Fruit fly (Drosophila melanogaster) whole organism, wandering third instar larva: ENCODE results near the gene Rox8.
A peak's percentile ranks its signal among the peaks of the same experiment; 100 is the strongest.

Experiments
- Abd-B ChIP-seq: fragments of >200 bp; optimal IDR thresholded peaks from 2 replicates; lab custom pipeline; 2017; ENCODE audit warnings: missing biosample characterization, missing genetic modification characterization
- CG32264 ChIP-seq: fragments of 200-800 bp; sonication (Bioruptor generic); optimal IDR thresholded peaks from 2 replicates; lab custom pipeline; 2016; ENCODE audit warnings: missing biosample characterization, missing genetic modification characterization
- CG9705 ChIP-seq: fragments of 200-800 bp; sonication (Bioruptor generic); optimal IDR thresholded peaks from 2 replicates; lab custom pipeline; 2018; ENCODE audit warnings: missing biosample characterization, mild to moderate bottlenecking, missing genetic modification characterization
- CrebA ChIP-seq: fragments of 200-800 bp; sonication (Bioruptor generic); optimal IDR thresholded peaks from 2 replicates; lab custom pipeline; 2016; ENCODE audit warnings: missing biosample characterization, mild to moderate bottlenecking, missing genetic modification characterization, borderline replicate concordance
- Dfd ChIP-seq: fragments of >200 bp; optimal IDR thresholded peaks from 2 replicates; lab custom pipeline; 2017; ENCODE audit warnings: missing biosample characterization, missing genetic modification characterization
- Dif ChIP-seq: fragments of 200-275, 200-300 bp; sonication (Bioruptor generic); optimal IDR thresholded peaks from 2 replicates; lab custom pipeline; 2018; ENCODE audit warnings: missing biosample characterization, missing genetic modification characterization; ENCODE audit not compliant: partially characterized antibody
- GATAd ChIP-seq: sonication (Bioruptor generic); optimal IDR thresholded peaks from 2 replicates; lab custom pipeline; 2016; ENCODE audit warnings: missing biosample characterization, missing genetic modification characterization
- Hnf4 ChIP-seq: fragments of 200-800 bp; sonication (Bioruptor generic); optimal IDR thresholded peaks from 2 replicates; lab custom pipeline; 2016; ENCODE audit warnings: missing biosample characterization, mild to moderate bottlenecking, missing genetic modification characterization
- Hr83 ChIP-seq: fragments of 200-300 bp; sonication (Bioruptor generic); optimal IDR thresholded peaks from 2 replicates; lab custom pipeline; 2016; ENCODE audit warnings: missing biosample characterization, mild to moderate bottlenecking, missing genetic modification characterization, moderate library complexity; ENCODE audit not compliant: poor library complexity, severe bottlenecking
- Jra ChIP-seq: sonication (Bioruptor generic); optimal IDR thresholded peaks from 2 replicates; lab custom pipeline; 2016; ENCODE audit warnings: missing biosample characterization, missing genetic modification characterization
- Mio ChIP-seq: sonication (Bioruptor generic); optimal IDR thresholded peaks from 2 replicates; lab custom pipeline; 2016; ENCODE audit warnings: missing biosample characterization, missing genetic modification characterization
- Myc ChIP-seq: fragments of >200 bp; optimal IDR thresholded peaks from 2 replicates; lab custom pipeline; 2017
- N ChIP-seq: fragments of >200 bp; optimal IDR thresholded peaks from 2 replicates; lab custom pipeline; 2018; ENCODE audit warnings: missing biosample characterization, missing external identifiers, missing genetic modification characterization
- OdsH ChIP-seq: fragments of 200-800 bp; sonication (Bioruptor generic); optimal IDR thresholded peaks from 2 replicates; lab custom pipeline; 2016; ENCODE audit warnings: missing biosample characterization, mild to moderate bottlenecking, missing genetic modification characterization
- Rel ChIP-seq, 2 experiments: fragments of 200-800 bp; sonication (Bioruptor generic) in 1 of 2; optimal IDR thresholded peaks; 2 replicates in 1 of 2; 3 replicates in 1 of 2; lab custom pipeline; 2016 to 2019; ENCODE audit warnings: mild to moderate bottlenecking in 2 of 2, missing biosample characterization in 2 of 2, missing genetic modification characterization in 2 of 2, moderate library complexity in 1 of 2
- Sp1 ChIP-seq: fragments of 200-800 bp; sonication (Bioruptor generic); optimal IDR thresholded peaks from 3 replicates; lab custom pipeline; 2019; ENCODE audit warnings: missing biosample characterization, mild to moderate bottlenecking, missing genetic modification characterization, moderate library complexity
- Vsx2 ChIP-seq: fragments of 200-300, 225-300 bp; sonication (Bioruptor generic); optimal IDR thresholded peaks from 2 replicates; lab custom pipeline; 2018; ENCODE audit warnings: missing biosample characterization, missing genetic modification characterization; ENCODE audit not compliant: partially characterized antibody
- br ChIP-seq: fragments of 200-800 bp; sonication (Bioruptor generic); optimal IDR thresholded peaks from 2 replicates; lab custom pipeline; 2016; ENCODE audit warnings: missing biosample characterization, missing genetic modification characterization
- brk ChIP-seq: fragments of 200-800 bp; sonication (Bioruptor generic); optimal IDR thresholded peaks from 2 replicates; lab custom pipeline; 2016; ENCODE audit warnings: missing biosample characterization, mild to moderate bottlenecking, missing genetic modification characterization
- dl ChIP-seq, 2 experiments: fragments of 175-275, 200-275 bp in 1 of 2; fragments of 200-275 bp in 1 of 2; sonication (Bioruptor generic); optimal IDR thresholded peaks; lab custom pipeline; 2018; ENCODE audit warnings: mild to moderate bottlenecking in 2 of 2, missing biosample characterization in 2 of 2, missing genetic modification characterization in 2 of 2, moderate library complexity in 2 of 2; ENCODE audit not compliant: partially characterized antibody in 2 of 2, insufficient read depth in 1 of 2
- dsf ChIP-seq: sonication (Bioruptor generic); optimal IDR thresholded peaks from 2 replicates; lab custom pipeline; 2016; ENCODE audit warnings: missing biosample characterization, missing genetic modification characterization, borderline replicate concordance
- ey ChIP-seq: fragments of 200-800 bp; sonication (Bioruptor generic); optimal IDR thresholded peaks from 2 replicates; lab custom pipeline; 2016; ENCODE audit warnings: missing biosample characterization, missing genetic modification characterization
- foxo ChIP-seq, 2 experiments: fragments of 200-800 bp; sonication (Bioruptor generic); optimal IDR thresholded peaks; 2 replicates in 1 of 2; 3 replicates in 1 of 2; lab custom pipeline; 2016 to 2017; ENCODE audit warnings: missing biosample characterization in 2 of 2, missing genetic modification characterization in 2 of 2
- fru ChIP-seq: fragments of 200-800 bp; sonication (Bioruptor generic); optimal IDR thresholded peaks from 3 replicates; lab custom pipeline; 2016; ENCODE audit warnings: missing biosample characterization, mild to moderate bottlenecking, missing genetic modification characterization
- h ChIP-seq: fragments of 200-800 bp; sonication (Bioruptor generic); optimal IDR thresholded peaks from 3 replicates; lab custom pipeline; 2016; ENCODE audit warnings: missing biosample characterization, mild to moderate bottlenecking, missing genetic modification characterization
- jim ChIP-seq: fragments of 175-275, 200-325 bp; sonication (Bioruptor generic); optimal IDR thresholded peaks from 2 replicates; lab custom pipeline; 2016; ENCODE audit warnings: missing biosample characterization, mild to moderate bottlenecking, missing genetic modification characterization
- lola ChIP-seq: fragments of >200 bp; optimal IDR thresholded peaks from 2 replicates; lab custom pipeline; 2017; ENCODE audit warnings: missing biosample characterization, missing genetic modification characterization
- pan ChIP-seq: fragments of >200 bp; optimal IDR thresholded peaks from 2 replicates; lab custom pipeline; 2017
- psq ChIP-seq: fragments of 200-800 bp; sonication (Bioruptor generic); optimal IDR thresholded peaks from 3 replicates; lab custom pipeline; 2017; ENCODE audit warnings: missing biosample characterization, mild to moderate bottlenecking, missing genetic modification characterization, moderate library complexity
- rgr ChIP-seq: fragments of 200-800 bp; sonication (Bioruptor generic); optimal IDR thresholded peaks from 3 replicates; lab custom pipeline; 2016; ENCODE audit warnings: missing biosample characterization, mild to moderate bottlenecking, missing genetic modification characterization
- sage ChIP-seq: fragments of 200-800 bp; sonication (Bioruptor generic); optimal IDR thresholded peaks from 2 replicates; lab custom pipeline; 2016; ENCODE audit warnings: missing biosample characterization, mild to moderate bottlenecking, missing genetic modification characterization
- sv ChIP-seq: fragments of 200-800 bp; sonication (Bioruptor generic); optimal IDR thresholded peaks from 3 replicates; lab custom pipeline; 2016; ENCODE audit warnings: missing biosample characterization, missing genetic modification characterization
- tai ChIP-seq: sonication (Bioruptor generic); optimal IDR thresholded peaks from 2 replicates; lab custom pipeline; 2016; ENCODE audit warnings: missing biosample characterization, missing genetic modification characterization
- usp ChIP-seq: fragments of >200 bp; optimal IDR thresholded peaks from 2 replicates; lab custom pipeline; 2017; ENCODE audit warnings: missing biosample characterization, missing genetic modification characterization
- woc ChIP-seq: sonication (Bioruptor generic); optimal IDR thresholded peaks from 2 replicates; lab custom pipeline; 2016; ENCODE audit warnings: missing biosample characterization, mild to moderate bottlenecking, missing genetic modification characterization

Gene Rox8

dm6 chr3R:24046580-24047225 is 1.4 kb downstream of the Rox8 start:
- peak; percentile 24 for TF ChIP-seq CG32264 (GFP tag; lab: Kevin White, UChicago)
- peak; percentile 50 for TF ChIP-seq h (GFP tag; lab: Kevin White, UChicago)
- TF ChIP-seq OdsH (GFP tag; lab: Kevin White, UChicago): no peak
- TF ChIP-seq Sp1: no peak
- peak; percentile 0 for TF ChIP-seq br (GFP tag; lab: Kevin White, UChicago)
- peak; percentile 10 for TF ChIP-seq Hnf4 (GFP tag; lab: Kevin White, UChicago)
- TF ChIP-seq CrebA: no peak
- peak; percentile 97 for TF ChIP-seq psq (GFP tag; lab: Kevin White, UChicago)
- TF ChIP-seq Hr83: peak; percentile 64
- peak; percentile 77 for TF ChIP-seq Dif
- peak; percentile 73 for TF ChIP-seq N (GFP tag; lab: Kevin White, UChicago)
- no peak for TF ChIP-seq dsf (GFP tag; lab: Kevin White, UChicago)
- TF ChIP-seq dl (GFP tag; optimal IDR thresholded peaks at IDR 0.05; lab: Kevin White, UChicago; ENCODE audit: insufficient read depth in 1 of 2, partially characterized antibody in 2 of 2): no peak
- no peak for TF ChIP-seq rgr
- peak; percentile 41 for TF ChIP-seq Rel (GFP tag; optimal IDR thresholded peaks at IDR 0.05; lab: Kevin White, UChicago)
- peak; percentile 26 for TF ChIP-seq Rel (tag; optimal IDR thresholded peaks at IDR 0.05; lab: Kevin White, UChicago)
- peak; percentile 17 for TF ChIP-seq fru (GFP tag; lab: Kevin White, UChicago)
- peak; percentile 6 for TF ChIP-seq sage (GFP tag; lab: Kevin White, UChicago)
- no peak for TF ChIP-seq foxo (GFP tag; optimal IDR thresholded peaks at IDR 0.05; lab: Kevin White, UChicago)

DNA sequence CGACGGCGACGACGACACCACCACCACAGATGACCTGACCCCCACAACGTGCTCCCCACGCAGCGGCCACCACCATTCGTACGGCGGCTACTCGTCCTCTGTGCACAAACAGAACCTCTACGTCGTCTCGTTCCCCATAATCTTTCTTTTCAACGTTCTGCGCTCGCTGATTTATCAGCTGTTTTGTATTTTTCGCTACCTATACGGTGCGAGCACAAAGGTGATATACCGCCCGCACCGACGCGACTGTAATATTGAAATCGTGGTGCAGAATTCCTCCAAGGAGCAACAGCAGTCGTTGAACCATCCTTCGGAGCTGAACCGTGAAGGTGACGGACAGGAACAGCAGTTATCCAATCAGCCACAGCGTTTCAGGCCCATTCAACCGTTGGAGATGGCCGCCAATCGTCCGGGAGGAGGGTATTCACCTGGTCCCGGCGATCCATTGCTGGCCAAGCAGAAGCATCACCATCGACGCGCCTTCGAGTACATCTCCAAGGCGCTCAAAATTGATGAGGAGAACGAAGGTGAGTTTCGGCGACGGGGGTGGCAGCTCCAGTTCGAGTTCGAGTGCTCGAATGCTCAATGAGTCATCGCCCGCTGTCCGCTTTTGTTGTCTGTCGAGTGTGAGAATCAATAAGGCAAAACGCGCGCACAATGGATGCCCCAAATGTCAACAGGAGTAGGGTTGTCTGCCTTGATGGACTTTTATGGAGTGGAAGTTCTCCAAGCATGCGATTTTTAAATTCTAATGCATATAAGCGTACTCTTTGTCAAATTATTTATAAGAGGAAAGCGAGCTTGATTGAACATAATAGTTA is 9.1 kb downstream of the Rox8 start, which contains the start of gene Miro:
Gene Miro (minus strand): TSS at position 112 of the 821 bp plus-strand sequence.
- peak; percentile 25 for TF ChIP-seq fru (GFP tag; lab: Kevin White, UChicago)
- TF ChIP-seq jim: peak; percentile 73
- TF ChIP-seq lola (GFP tag; lab: Kevin White, UChicago): no peak
- peak; percentile 36 for TF ChIP-seq Sp1
- TF ChIP-seq dsf (GFP tag; lab: Kevin White, UChicago): no peak
- TF ChIP-seq psq (GFP tag; lab: Kevin White, UChicago): peak; percentile 39
- TF ChIP-seq CG9705 (GFP tag; lab: Kevin White, UChicago): no peak
- TF ChIP-seq Jra (GFP tag; lab: Kevin White, UChicago): peak; percentile 87
- TF ChIP-seq Hnf4 (GFP tag; lab: Kevin White, UChicago): peak; percentile 70
- TF ChIP-seq h (GFP tag; lab: Kevin White, UChicago): peak; percentile 66
- TF ChIP-seq Hr83: peak; percentile 96
- no peak for TF ChIP-seq CrebA
- TF ChIP-seq rgr: peak; percentile 72
- peak; percentile 70 for TF ChIP-seq br (GFP tag; lab: Kevin White, UChicago)
- TF ChIP-seq ey (GFP tag; lab: Kevin White, UChicago): peak; percentile 8
- TF ChIP-seq OdsH (GFP tag; lab: Kevin White, UChicago): peak; percentile 68
- TF ChIP-seq foxo (GFP tag; optimal IDR thresholded peaks at IDR 0.05; lab: Kevin White, UChicago): peak in 1 of 2 experiments; percentile 46

dm6 chr3R:24037538-24038265 is 10.4 kb downstream of the Rox8 start, which contains the start of gene spas:
Gene spas, plus strand, starts transcription at chr3R:24038215.
- peak; percentile 48 for TF ChIP-seq CG9705 (GFP tag; lab: Kevin White, UChicago)
- TF ChIP-seq Hr83: peak; percentile 45
- TF ChIP-seq Abd-B (GFP tag; lab: Kevin White, UChicago): no peak
- TF ChIP-seq OdsH (GFP tag; lab: Kevin White, UChicago): peak; percentile 27
- TF ChIP-seq ey (GFP tag; lab: Kevin White, UChicago): peak; percentile 64
- TF ChIP-seq Mio (GFP tag; lab: Kevin White, UChicago): no peak
- no peak for TF ChIP-seq jim
- TF ChIP-seq Hnf4 (GFP tag; lab: Kevin White, UChicago): peak; percentile 63
- peak; percentile 36 for TF ChIP-seq sv (GFP tag; lab: Kevin White, UChicago)
- peak in 1 of 2 experiments; percentile 74 for TF ChIP-seq foxo (GFP tag; optimal IDR thresholded peaks at IDR 0.05; lab: Kevin White, UChicago)
- TF ChIP-seq Rel (GFP tag; optimal IDR thresholded peaks at IDR 0.05; lab: Kevin White, UChicago): no peak
- TF ChIP-seq Rel (tag; optimal IDR thresholded peaks at IDR 0.05; lab: Kevin White, UChicago): peak; percentile 19
- TF ChIP-seq Sp1: peak; percentile 60
- no peak for TF ChIP-seq tai
- peak; percentile 91 for TF ChIP-seq Myc (lab: Kevin White, UChicago)
- TF ChIP-seq Jra (GFP tag; lab: Kevin White, UChicago): peak; percentile 65
- TF ChIP-seq lola (GFP tag; lab: Kevin White, UChicago): no peak
- no peak for TF ChIP-seq Vsx2 (GFP tag; lab: Kevin White, UChicago)
- TF ChIP-seq woc (GFP tag; lab: Kevin White, UChicago): peak; percentile 89
- peak; percentile 69 for TF ChIP-seq h (GFP tag; lab: Kevin White, UChicago)
- TF ChIP-seq psq (GFP tag; lab: Kevin White, UChicago): peak; percentile 72
- TF ChIP-seq rgr: peak; percentile 65
- TF ChIP-seq GATAd (GFP tag; lab: Kevin White, UChicago): peak; percentile 51
- peak; percentile 69 for TF ChIP-seq fru (GFP tag; lab: Kevin White, UChicago)
- peak; percentile 78 for TF ChIP-seq br (GFP tag; lab: Kevin White, UChicago)
- TF ChIP-seq dl (GFP tag; optimal IDR thresholded peaks at IDR 0.05; lab: Kevin White, UChicago; ENCODE audit: insufficient read depth in 1 of 2, partially characterized antibody in 2 of 2): no peak
- peak; percentile 62 for TF ChIP-seq dsf (GFP tag; lab: Kevin White, UChicago)
- TF ChIP-seq Dfd (GFP tag; lab: Kevin White, UChicago): no peak
- TF ChIP-seq brk: no peak
- TF ChIP-seq pan: no peak
- no peak for TF ChIP-seq N (GFP tag; lab: Kevin White, UChicago)
- no peak for TF ChIP-seq sage (GFP tag; lab: Kevin White, UChicago)
- TF ChIP-seq usp: no peak
- TF ChIP-seq CG32264 (GFP tag; lab: Kevin White, UChicago): no peak
- no peak for TF ChIP-seq Dif
